Fruit fly (Drosophila melanogaster): ENCODE measurements around the gene Gr93c.

The Gr93c gene

dm6 chr3R:21852579-21853233 is 7.6 kb upstream of the Gr93c start (continued):
- TF ChIP-seq Myb (GFP tag; optimal IDR thresholded peaks at IDR 0.05) = peak; percentile 9
- peak; percentile 39 for TF ChIP-seq Fer3 (tag; optimal IDR thresholded peaks at IDR 0.05)
- peak; percentile 63 for TF ChIP-seq kni (GFP tag; optimal IDR thresholded peaks at IDR 0.05)
- peak; percentile 70 for TF ChIP-seq crol (GFP tag; IDR thresholded peaks at IDR 0.05)
- TF ChIP-seq dysf (GFP tag; IDR thresholded peaks at IDR 0.05) = peak; percentile 44; the same call in 2 of the 3 replicates
- peak; percentile 89 for TF ChIP-seq D19A (tag; optimal IDR thresholded peaks at IDR 0.05)
- no peak for TF ChIP-seq Mad (GFP tag; optimal IDR thresholded peaks at IDR 0.05)
- peak; percentile 15 to 84 for TF ChIP-seq Pdp1 (GFP tag; optimal IDR thresholded peaks at IDR 0.05)
- no peak for TF ChIP-seq zfh1 (GFP tag; IDR thresholded peaks at IDR 0.05)
- TF ChIP-seq CG11504 (tag; optimal IDR thresholded peaks at IDR 0.05) = peak; percentile 57
- TF ChIP-seq CG8924 (tag; optimal IDR thresholded peaks at IDR 0.05) = peak; percentile 27
- TF ChIP-seq hth (optimal IDR thresholded peaks at IDR 0.05) = no peak
- TF ChIP-seq disco-r (GFP tag; optimal IDR thresholded peaks at IDR 0.05) = no peak
- TF ChIP-seq CG4707 (GFP tag; optimal IDR thresholded peaks at IDR 0.05) = no peak
- peak; percentile 56; the same call in 1 of the 3 replicates for TF ChIP-seq CG11695 (GFP tag; IDR thresholded peaks at IDR 0.05)
- peak; percentile 53 for TF ChIP-seq lilli (GFP tag; optimal IDR thresholded peaks at IDR 0.05)
- TF ChIP-seq chinmo (GFP tag; IDR thresholded peaks at IDR 0.05; ENCODE audit: partially characterized antibody) = peak; percentile 26; the same call in 1 of the 4 replicates
- no peak for TF ChIP-seq mirr (GFP tag; optimal IDR thresholded peaks at IDR 0.05)
- TF ChIP-seq toy (GFP tag; IDR thresholded peaks at IDR 0.05) = no peak
- peak; percentile 4 for TF ChIP-seq CG14710 (tag; optimal IDR thresholded peaks at IDR 0.05)
- TF ChIP-seq sr (GFP tag; IDR thresholded peaks at IDR 0.05) = no peak
- peak; percentile 18 for TF ChIP-seq bcd (GFP tag; optimal IDR thresholded peaks at IDR 0.05)
- TF ChIP-seq Rfx (GFP tag; IDR thresholded peaks at IDR 0.05) = peak; percentile 49
- peak; percentile 39 for TF ChIP-seq grau (tag; optimal IDR thresholded peaks at IDR 0.05)
- no peak for TF ChIP-seq Trl (optimal IDR thresholded peaks at IDR 0.05)
- peak; percentile 30 for TF ChIP-seq Trl (GFP tag; optimal IDR thresholded peaks at IDR 0.05)
- no peak for TF ChIP-seq HLH3B (GFP tag; IDR thresholded peaks at IDR 0.05)
- TF ChIP-seq Atf6 (GFP tag; IDR thresholded peaks at IDR 0.05) = peak; percentile 59; the same call in 1 of the 2 replicates
- peak; percentile 36 for TF ChIP-seq CG10147 (GFP tag; optimal IDR thresholded peaks at IDR 0.05)
- peak; percentile 15 for TF ChIP-seq CG13296 (GFP tag; optimal IDR thresholded peaks at IDR 0.05)
- TF ChIP-seq Deaf1 (tag; optimal IDR thresholded peaks at IDR 0.05) = peak; percentile 10
- peak; percentile 15 for TF ChIP-seq phol (tag; optimal IDR thresholded peaks at IDR 0.05)
- TF ChIP-seq vvl (GFP tag; IDR thresholded peaks at IDR 0.05) = peak; percentile 41; the same call in 1 of the 2 replicates
- no peak for TF ChIP-seq nerfin-1 (tag; optimal IDR thresholded peaks at IDR 0.05)
- peak; percentile 42 for TF ChIP-seq CG18599 (GFP tag; optimal IDR thresholded peaks at IDR 0.05)
- TF ChIP-seq CG12391 (tag; optimal IDR thresholded peaks at IDR 0.05) = peak; percentile 17
- peak; percentile 29 for TF ChIP-seq dmrt99B (tag; optimal IDR thresholded peaks at IDR 0.05)
- TF ChIP-seq CG10979 (tag; optimal IDR thresholded peaks at IDR 0.05) = peak; percentile 23
- peak; percentile 30 for TF ChIP-seq CG9437 (GFP tag; optimal IDR thresholded peaks at IDR 0.05)
- TF ChIP-seq CTCF (GFP tag; optimal IDR thresholded peaks at IDR 0.05) = no peak
- peak; percentile 23 for TF ChIP-seq pho (GFP tag; optimal IDR thresholded peaks at IDR 0.05)
- TF ChIP-seq sqz (GFP tag; optimal IDR thresholded peaks at IDR 0.05) = peak; percentile 82
- TF ChIP-seq hkb (optimal IDR thresholded peaks at IDR 0.05) = no peak
- TF ChIP-seq hkb (GFP tag; IDR thresholded peaks at IDR 0.05) = 0 out of 2 replicates have a peak, but pooled peaks have one; percentile 8
- TF ChIP-seq trh (GFP tag; optimal IDR thresholded peaks at IDR 0.05) = no peak
- peak; percentile 3 for TF ChIP-seq Ssrp (tag; optimal IDR thresholded peaks at IDR 0.05)
- TF ChIP-seq slbo (GFP tag; IDR thresholded peaks at IDR 0.05) = peak; percentile 22; the same call in 1 of the 2 replicates
- peak; percentile 51 for TF ChIP-seq Hmr (GFP tag; optimal IDR thresholded peaks at IDR 0.05)
- peak; percentile 12 for TF ChIP-seq sug (tag; optimal IDR thresholded peaks at IDR 0.05)
- TF ChIP-seq CG8765 (GFP tag; IDR thresholded peaks at IDR 0.05) = peak; percentile 34; the same call in 1 of the 2 replicates
- TF ChIP-seq psq (GFP tag; optimal IDR thresholded peaks at IDR 0.05) = peak; percentile 79

All from whole organism, embryonic.